Fruit fly (Drosophila melanogaster) whole organism, pupa: ENCODE data around the gene ppk17.

ENCODE experiments used
- CG10348 ChIP-seq: fragments of 200-800 bp; sonication (Bioruptor generic); IDR thresholded peaks from 2 replicates; pipeline ENCODE4 v1.3.6; 2022; ENCODE audit warnings: missing biosample characterization, missing genetic modification characterization
- CG12605 ChIP-seq: fragments of 200-800 bp; sonication (Bioruptor generic); IDR thresholded peaks from 2 replicates; pipeline ENCODE4 v1.3.6; 2022; ENCODE audit warnings: missing biosample characterization, missing genetic modification characterization
- CG13204 ChIP-seq: fragments of 200-800 bp; sonication (Bioruptor generic); optimal IDR thresholded peaks from 2 replicates; lab custom pipeline; 2018; ENCODE audit warnings: missing biosample characterization, mild to moderate bottlenecking, missing genetic modification characterization, moderate library complexity
- CG15710 ChIP-seq: fragments of 200-800 bp; sonication (Bioruptor generic); optimal IDR thresholded peaks from 2 replicates; lab custom pipeline; 2018; ENCODE audit warnings: missing biosample characterization, mild to moderate bottlenecking, missing genetic modification characterization, moderate library complexity
- CG17806 ChIP-seq: fragments of 200-800 bp; sonication (Bioruptor generic); optimal IDR thresholded peaks from 2 replicates; lab custom pipeline; 2018; ENCODE audit warnings: missing biosample characterization, mild to moderate bottlenecking, missing genetic modification characterization, moderate library complexity
- CG32121 ChIP-seq: fragments of 200-800 bp; sonication (Bioruptor generic); IDR thresholded peaks from 2 replicates; pipeline ENCODE4 v1.3.6; 2022; ENCODE audit warnings: missing biosample characterization, missing genetic modification characterization
- CG34367 ChIP-seq: fragments of 200-800 bp; sonication (Bioruptor generic); optimal IDR thresholded peaks from 2 replicates; lab custom pipeline; 2018; ENCODE audit warnings: missing biosample characterization, mild to moderate bottlenecking, missing genetic modification characterization
- CG4496 ChIP-seq: fragments of 200-800 bp; sonication (Bioruptor generic); IDR thresholded peaks from 3 replicates; pipeline ENCODE4 v1.3.6; 2022; ENCODE audit warnings: missing biosample characterization, missing genetic modification characterization
- CG8159 ChIP-seq: fragments of 200-800 bp; sonication (Bioruptor generic); optimal IDR thresholded peaks from 3 replicates; lab custom pipeline; 2018; ENCODE audit warnings: missing biosample characterization, mild to moderate bottlenecking, missing genetic modification characterization, moderate library complexity
- CG8301 ChIP-seq: fragments of 200-800 bp; sonication (Bioruptor generic); optimal IDR thresholded peaks from 2 replicates; lab custom pipeline; 2018; ENCODE audit warnings: missing biosample characterization, mild to moderate bottlenecking, missing genetic modification characterization
- CG9948 ChIP-seq: fragments of 200-800 bp; sonication (Bioruptor generic); optimal IDR thresholded peaks from 2 replicates; lab custom pipeline; 2018; ENCODE audit warnings: missing biosample characterization, mild to moderate bottlenecking, missing genetic modification characterization, moderate library complexity
- Ets98B ChIP-seq: fragments of 200-800 bp; sonication (Bioruptor generic); IDR thresholded peaks from 2 replicates; pipeline ENCODE4 v1.3.6; 2022; ENCODE audit warnings: missing biosample characterization, missing genetic modification characterization
- Pif1A ChIP-seq: fragments of 200-800 bp; sonication (Bioruptor generic); optimal IDR thresholded peaks from 3 replicates; lab custom pipeline; 2016; ENCODE audit warnings: missing biosample characterization, missing genetic modification characterization
- Pif1B ChIP-seq: fragments of 200-800 bp; sonication (Bioruptor generic); optimal IDR thresholded peaks from 3 replicates; lab custom pipeline; 2016; ENCODE audit warnings: missing biosample characterization, missing genetic modification characterization
- Snoo ChIP-seq: fragments of 200-800 bp; sonication (Bioruptor generic); optimal IDR thresholded peaks from 3 replicates; lab custom pipeline; 2017; ENCODE audit warnings: missing biosample characterization, mild to moderate bottlenecking, missing genetic modification characterization, inconsistent platforms
- fd96Ca ChIP-seq: fragments of 200-800 bp; sonication (Bioruptor generic); IDR thresholded peaks from 3 replicates; pipeline ENCODE4 v1.3.6; 2022; ENCODE audit warnings: missing biosample characterization, missing genetic modification characterization
- gl ChIP-seq: fragments of 200-800 bp; sonication (Bioruptor generic); optimal IDR thresholded peaks from 2 replicates; lab custom pipeline; 2018; ENCODE audit warnings: missing biosample characterization, mild to moderate bottlenecking, missing genetic modification characterization
- rn ChIP-seq: fragments of 200-800 bp; sonication (Bioruptor generic); IDR thresholded peaks from 2 replicates; pipeline ENCODE4 v1.3.6; 2022; ENCODE audit warnings: missing biosample characterization, missing genetic modification characterization

ppk17 gene

DNA sequence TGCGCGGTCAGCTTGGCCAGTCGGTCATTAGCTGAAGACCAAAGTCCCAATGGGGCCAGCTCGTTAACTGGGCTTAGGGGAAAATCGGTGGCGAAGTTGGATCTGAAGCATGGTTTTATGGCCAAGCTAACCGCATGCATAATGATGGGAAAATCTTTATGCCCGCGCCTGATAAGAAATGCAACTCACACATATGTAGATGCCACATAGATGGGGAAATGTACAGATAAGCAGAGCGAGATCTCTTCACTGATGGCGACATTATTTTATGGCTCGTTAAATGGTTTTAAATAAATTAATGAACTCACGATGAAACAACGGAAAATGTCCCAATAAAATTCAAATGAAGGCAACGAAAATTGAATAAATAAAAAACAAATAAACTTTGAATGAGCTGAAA, 48.5 kb downstream of the ppk17 start:
- no peak for TF ChIP-seq CG32121 (GFP tag; lab: Robert Waterston, UW)
- TF ChIP-seq rn (GFP tag; lab: Robert Waterston, UW), result no peak
- no peak for TF ChIP-seq CG15710 (tag; lab: Kevin White, UChicago)
- no peak for TF ChIP-seq Ets98B (GFP tag; lab: Robert Waterston, UW)

DNA sequence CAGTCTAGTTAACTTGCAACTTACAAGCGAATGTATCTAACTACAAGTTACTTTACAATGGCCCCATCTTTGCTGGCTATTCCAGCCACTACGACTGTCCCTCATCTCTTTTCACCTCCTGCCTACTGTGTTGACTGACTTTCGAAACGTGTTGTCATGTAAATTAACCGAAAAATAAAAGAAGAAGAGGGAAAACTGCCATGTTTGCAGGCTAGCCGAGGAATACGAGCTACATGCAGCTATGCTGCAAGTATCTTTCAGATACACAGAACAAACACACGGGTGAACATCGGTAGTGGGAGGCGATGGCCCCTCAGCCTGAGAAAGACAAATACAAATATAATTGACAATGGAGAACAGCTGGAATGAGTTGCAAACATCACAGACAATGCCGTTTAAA, 49.7 kb downstream of the ppk17 start:
- no peak for TF ChIP-seq Pif1A (GFP tag; lab: Kevin White, UChicago)
- no peak for TF ChIP-seq CG8159 (tag; lab: Kevin White, UChicago)
- no peak for TF ChIP-seq CG13204
- no peak for TF ChIP-seq CG34367 (tag; lab: Kevin White, UChicago)
- TF ChIP-seq CG10348 (GFP tag; lab: Robert Waterston, UW), result no peak
- no peak for TF ChIP-seq CG12605 (GFP tag; lab: Robert Waterston, UW)
- no peak for TF ChIP-seq CG32121 (GFP tag; lab: Robert Waterston, UW)
- TF ChIP-seq Pif1B (GFP tag; lab: Kevin White, UChicago), result no peak
- TF ChIP-seq fd96Ca (GFP tag; lab: Robert Waterston, UW), result no peak
- TF ChIP-seq gl (tag; lab: Kevin White, UChicago), result no peak
- TF ChIP-seq CG15710 (tag; lab: Kevin White, UChicago), result no peak
- no peak for TF ChIP-seq Snoo (tag; lab: Kevin White, UChicago)
- TF ChIP-seq CG17806, result no peak
- no peak for TF ChIP-seq CG4496 (GFP tag; lab: Robert Waterston, UW)
- TF ChIP-seq CG9948 (tag; lab: Kevin White, UChicago), result no peak
- TF ChIP-seq CG8301 (tag; lab: Kevin White, UChicago), result no peak

DNA sequence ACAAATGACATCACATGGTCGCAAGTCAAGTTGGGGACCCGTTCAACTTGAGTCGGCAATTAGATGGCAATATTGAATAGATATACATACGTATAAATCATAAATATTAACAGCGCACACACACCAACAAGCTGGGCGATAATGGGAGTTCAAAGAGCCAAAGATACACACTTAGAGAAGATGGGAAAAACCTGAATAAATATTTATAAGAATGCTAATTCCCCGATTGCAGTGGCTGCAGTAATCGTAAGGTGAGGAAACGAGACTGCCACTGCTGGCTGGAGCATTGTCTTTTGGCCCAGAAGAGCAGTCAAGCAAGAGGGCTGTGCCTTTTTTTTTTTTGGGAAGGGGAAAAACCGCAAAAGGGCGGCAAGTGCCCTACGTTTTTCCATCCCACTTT, 50.1 kb downstream of the ppk17 start:
- TF ChIP-seq rn (GFP tag; lab: Robert Waterston, UW) (no peak), CG12605 (GFP tag; lab: Robert Waterston, UW) (no peak), gl (tag; lab: Kevin White, UChicago) (no peak), Pif1A (GFP tag; lab: Kevin White, UChicago) (no peak), CG10348 (GFP tag; lab: Robert Waterston, UW) (no peak), CG9948 (tag; lab: Kevin White, UChicago) (no peak), CG15710 (tag; lab: Kevin White, UChicago) (no peak)

DNA sequence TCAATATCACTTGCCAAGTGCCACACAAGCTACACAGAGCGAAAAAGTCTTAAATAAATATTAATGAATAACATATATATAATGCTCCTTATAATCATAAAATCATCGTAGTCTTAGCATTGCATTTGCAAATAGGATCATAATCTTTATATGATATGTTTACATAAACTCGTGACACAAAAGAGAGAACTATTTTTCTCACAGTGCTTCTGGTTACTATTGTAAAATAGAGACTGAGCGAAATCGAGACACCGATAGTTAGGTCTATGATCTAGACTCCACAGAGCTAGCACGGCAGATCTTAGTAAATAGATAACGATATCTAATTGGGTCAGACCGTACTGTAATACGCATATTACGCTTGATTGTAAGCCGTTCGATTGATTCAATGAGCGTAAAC, 50.7 kb downstream of the ppk17 start:
- TF ChIP-seq Pif1B (GFP tag; lab: Kevin White, UChicago) (peak; percentile 44), CG34367 (tag; lab: Kevin White, UChicago) (no peak), CG12605 (GFP tag; lab: Robert Waterston, UW) (peak; percentile 88), Pif1A (GFP tag; lab: Kevin White, UChicago) (peak; percentile 7)
- TF ChIP-seq, all 21 proteins: peak for 3
